Worm (Caenorhabditis elegans) whole organism, late embryonic: ENCODE data around the gene sri-9.

Experiments used
- ceh-31 ChIP-seq: sonication (generic microtip); optimal IDR thresholded peaks from 2 replicates; lab custom pipeline; 2016; ENCODE audit warnings: missing genetic modification characterization, missing compliant biosample characterization
- ceh-9 ChIP-seq: sonication (generic microtip); optimal IDR thresholded peaks from 2 replicates; lab custom pipeline; 2016; ENCODE audit warnings: mild to moderate bottlenecking, missing genetic modification characterization, inconsistent platforms, missing compliant biosample characterization
- dmd-4 ChIP-seq: sonication (generic microtip); optimal IDR thresholded peaks from 2 replicates; lab custom pipeline; 2016; ENCODE audit warnings: borderline replicate concordance, missing genetic modification characterization, missing compliant biosample characterization
- fax-1 ChIP-seq: sonication (generic microtip); optimal IDR thresholded peaks from 2 replicates; lab custom pipeline; 2016; ENCODE audit warnings: missing genotype, missing genetic modification characterization, missing compliant biosample characterization
- fkh-10 ChIP-seq: fragments of 150-350 bp; optimal IDR thresholded peaks from 2 replicates; lab custom pipeline; 2014; ENCODE audit warnings: missing biosample characterization, missing genetic modification reagents, missing genetic modification characterization
- mec-3 ChIP-seq: sonication (generic microtip); optimal IDR thresholded peaks from 2 replicates; lab custom pipeline; 2016; ENCODE audit warnings: borderline replicate concordance, missing genetic modification characterization, missing compliant biosample characterization
- pat-9 ChIP-seq: fragments of 200-800 bp; sonication (Bioruptor generic); optimal IDR thresholded peaks from 2 replicates; lab custom pipeline; 2018; ENCODE audit warnings: mild to moderate bottlenecking, missing genetic modification characterization, moderate library complexity, missing compliant biosample characterization
- sox-2 ChIP-seq: fragments of 200-800 bp; sonication (Bioruptor generic); IDR thresholded peaks from 2 replicates; pipeline ENCODE4 v1.3.6; 2022; ENCODE audit warnings: missing genetic modification reagents, missing genetic modification characterization, missing compliant biosample characterization
- unc-42 ChIP-seq: sonication (generic microtip); optimal IDR thresholded peaks from 2 replicates; lab custom pipeline; 2016; ENCODE audit warnings: missing genotype, missing genetic modification characterization, missing compliant biosample characterization
- unc-86 ChIP-seq: sonication (generic microtip); optimal IDR thresholded peaks from 2 replicates; lab custom pipeline; 2016; ENCODE audit warnings: missing genetic modification characterization, missing compliant biosample characterization

DNA sequence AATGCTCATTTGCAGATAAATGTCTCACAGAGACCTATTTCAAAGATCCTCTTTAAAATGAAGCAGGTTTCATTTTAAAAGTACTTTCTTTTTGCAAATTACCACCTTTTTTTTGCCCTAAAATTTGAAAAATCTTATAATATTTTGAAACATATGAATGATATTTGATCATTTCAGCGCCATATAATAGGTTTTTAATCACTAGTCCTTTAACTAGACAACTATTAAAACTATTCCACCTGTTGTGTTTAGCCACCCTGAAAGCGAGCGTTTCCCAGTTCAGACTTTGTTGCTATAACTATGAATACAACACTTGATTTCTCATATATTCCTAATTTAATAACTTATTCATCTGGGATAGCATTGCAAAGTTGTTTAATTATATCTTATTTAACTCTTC is 9.5 kb upstream of the sri-9 start, which contains the start of gene srz-95:
- no peak for TF ChIP-seq unc-86 (tag; lab: Kevin White, UChicago)
- no peak for TF ChIP-seq dmd-4 (tag; lab: Kevin White, UChicago)
- no peak for TF ChIP-seq ceh-31 (tag; lab: Kevin White, UChicago)
- TF ChIP-seq mec-3 (tag; lab: Kevin White, UChicago) = no peak
- no peak for TF ChIP-seq pat-9
- no peak for TF ChIP-seq sox-2 (GFP tag; lab: Robert Waterston, UW)
- TF ChIP-seq unc-42 (tag; lab: Kevin White, UChicago) = no peak
- TF ChIP-seq fax-1 (tag; lab: Kevin White, UChicago) = no peak
- no peak for TF ChIP-seq fkh-10 (GFP tag; lab: Kevin White, UChicago)
- no peak for TF ChIP-seq ceh-9 (tag; lab: Kevin White, UChicago)
